Worm (Caenorhabditis elegans) whole organism, mixed stage, embryonic: ENCODE data around the gene F40F8.4.
A peak's percentile ranks its signal among the peaks of the same experiment; 100 is the strongest.

Source experiments
- M03D4.4 ChIP-seq: sonication (generic microtip); optimal IDR thresholded peaks from 2 replicates; lab custom pipeline; 2017; ENCODE audit warnings: mild to moderate bottlenecking, missing genetic modification characterization, missing compliant biosample characterization
- bed-3 ChIP-seq: fragments of 200-800 bp; sonication (Bioruptor generic); optimal IDR thresholded peaks from 3 replicates; lab custom pipeline; 2018; ENCODE audit warnings: mild to moderate bottlenecking, missing genetic modification characterization, moderate library complexity, missing compliant biosample characterization
- blmp-1 ChIP-seq: fragments of 150-350 bp; optimal IDR thresholded peaks from 2 replicates; lab custom pipeline; 2014; ENCODE audit warnings: missing biosample characterization, missing genetic modification characterization
- ceh-39 ChIP-seq: fragments of 150-350 bp; optimal IDR thresholded peaks from 2 replicates; lab custom pipeline; 2014; ENCODE audit warnings: missing biosample characterization, missing genetic modification characterization
- ceh-43 ChIP-seq: fragments of 200-800 bp; sonication (Bioruptor generic); optimal IDR thresholded peaks from 2 replicates; lab custom pipeline; 2018; ENCODE audit warnings: mild to moderate bottlenecking, missing genetic modification characterization, moderate library complexity, missing compliant biosample characterization
- ceh-83 ChIP-seq: fragments of 200-800 bp; sonication (Bioruptor generic); optimal IDR thresholded peaks from 2 replicates; lab custom pipeline; 2018; ENCODE audit warnings: mild to moderate bottlenecking, missing genetic modification characterization, missing compliant biosample characterization
- ces-1 ChIP-seq: fragments of 150-350 bp; optimal IDR thresholded peaks from 2 replicates; lab custom pipeline; 2014; ENCODE audit warnings: missing biosample characterization, missing genetic modification reagents, missing genetic modification characterization
- cnd-1 ChIP-seq: fragments of 200-800 bp; sonication (Bioruptor generic); optimal IDR thresholded peaks from 2 replicates; lab custom pipeline; 2018; ENCODE audit warnings: mild to moderate bottlenecking, missing genetic modification characterization, missing compliant biosample characterization
- drap-1 ChIP-seq: fragments of 200-800 bp; sonication (Bioruptor generic); optimal IDR thresholded peaks from 3 replicates; lab custom pipeline; 2018; ENCODE audit warnings: mild to moderate bottlenecking, missing genetic modification characterization, missing compliant biosample characterization
- elt-1 ChIP-seq: sonication (generic microtip); optimal IDR thresholded peaks from 2 replicates; lab custom pipeline; 2017; ENCODE audit warnings: missing genetic modification characterization, mild to moderate bottlenecking, missing compliant biosample characterization, antibody characterized with exemption, moderate library complexity, borderline replicate concordance; ENCODE audit not compliant: insufficient read depth
- elt-3 ChIP-seq: fragments of 150-350 bp; optimal IDR thresholded peaks from 2 replicates; lab custom pipeline; 2014; ENCODE audit warnings: missing biosample characterization, missing genetic modification characterization
- flh-1 ChIP-seq: fragments of 200-800 bp; sonication (Bioruptor generic); optimal IDR thresholded peaks from 2 replicates; lab custom pipeline; 2018; ENCODE audit warnings: mild to moderate bottlenecking, missing genetic modification characterization, moderate library complexity, missing compliant biosample characterization
- ham-2 ChIP-seq: fragments of 200-800 bp; sonication (Bioruptor generic); optimal IDR thresholded peaks from 2 replicates; lab custom pipeline; 2018; ENCODE audit warnings: mild to moderate bottlenecking, missing genetic modification characterization, missing compliant biosample characterization
- hlh-1 ChIP-seq: fragments of 150-350 bp; optimal IDR thresholded peaks from 2 replicates; lab custom pipeline; 2014; ENCODE audit warnings: missing biosample characterization, missing genetic modification reagents, missing genetic modification characterization
- lin-13 ChIP-seq: fragments of 150-350 bp; optimal IDR thresholded peaks from 2 replicates; lab custom pipeline; 2014; ENCODE audit warnings: missing biosample characterization, missing genetic modification characterization
- lin-32 ChIP-seq: fragments of 200-800 bp; sonication (Bioruptor generic); optimal IDR thresholded peaks from 2 replicates; lab custom pipeline; 2018; ENCODE audit warnings: mild to moderate bottlenecking, missing genetic modification characterization, missing compliant biosample characterization
- lsy-2 ChIP-seq: fragments of 150-350 bp; optimal IDR thresholded peaks from 2 replicates; lab custom pipeline; 2014; ENCODE audit warnings: missing biosample characterization, missing genetic modification characterization
- mab-5 ChIP-seq: fragments of 150-350 bp; optimal IDR thresholded peaks from 2 replicates; lab custom pipeline; 2014; ENCODE audit warnings: missing biosample characterization, missing genetic modification characterization
- mep-1 ChIP-seq: fragments of 150-350 bp; optimal IDR thresholded peaks from 2 replicates; lab custom pipeline; 2017; ENCODE audit warnings: missing biosample characterization, missing genetic modification reagents, missing genetic modification characterization, inconsistent platforms
- mls-2 ChIP-seq: sonication (generic microtip); optimal IDR thresholded peaks from 2 replicates; lab custom pipeline; 2016; ENCODE audit warnings: mild to moderate bottlenecking, missing genetic modification characterization, moderate library complexity, missing compliant biosample characterization
- nhr-12 ChIP-seq: fragments of 150-350 bp; optimal IDR thresholded peaks from 2 replicates; lab custom pipeline; 2014; ENCODE audit warnings: missing biosample characterization, missing genetic modification characterization
- nhr-2 ChIP-seq: fragments of 150-350 bp; optimal IDR thresholded peaks from 2 replicates; lab custom pipeline; 2014; ENCODE audit warnings: missing biosample characterization, missing genetic modification characterization
- nhr-237 ChIP-seq: fragments of 150-350 bp; optimal IDR thresholded peaks from 2 replicates; lab custom pipeline; 2014; ENCODE audit warnings: missing biosample characterization, missing genetic modification characterization
- nhr-76 ChIP-seq: sonication (generic microtip); optimal IDR thresholded peaks from 2 replicates; lab custom pipeline; 2017; ENCODE audit warnings: missing biosample characterization, missing genetic modification characterization
- pha-4 ChIP-seq: fragments of 150-350 bp; optimal IDR thresholded peaks from 2 replicates; lab custom pipeline; 2018; ENCODE audit warnings: missing biosample characterization, missing genetic modification reagents, missing genetic modification characterization
- sem-2 ChIP-seq: fragments of 200-800 bp; sonication (Bioruptor generic); optimal IDR thresholded peaks from 2 replicates; lab custom pipeline; 2018; ENCODE audit warnings: mild to moderate bottlenecking, missing genetic modification characterization, missing compliant biosample characterization
- snpc-4 ChIP-seq: fragments of 150-350 bp; optimal IDR thresholded peaks from 2 replicates; lab custom pipeline; 2014; ENCODE audit warnings: missing biosample characterization, missing genetic modification characterization
- sptf-1 ChIP-seq: sonication (generic microtip); optimal IDR thresholded peaks from 2 replicates; lab custom pipeline; 2017; ENCODE audit warnings: mild to moderate bottlenecking, missing genetic modification characterization, moderate library complexity, missing compliant biosample characterization
- tbx-8 ChIP-seq: fragments of 200-800 bp; sonication (Bioruptor generic); optimal IDR thresholded peaks from 2 replicates; lab custom pipeline; 2018; ENCODE audit warnings: mild to moderate bottlenecking, missing genetic modification characterization, moderate library complexity, missing compliant biosample characterization
- unc-120 ChIP-seq: sonication (generic microtip); optimal IDR thresholded peaks from 2 replicates; lab custom pipeline; 2017; ENCODE audit warnings: missing genetic modification characterization, missing compliant biosample characterization; ENCODE audit not compliant: poor library complexity, severe bottlenecking
- unc-62 ChIP-seq: fragments of 150-350 bp; optimal IDR thresholded peaks from 2 replicates; lab custom pipeline; 2014; ENCODE audit warnings: missing biosample characterization, missing genetic modification reagents, missing genetic modification characterization
- zip-8 ChIP-seq: fragments of 150-350 bp; optimal IDR thresholded peaks from 2 replicates; lab custom pipeline; 2014; ENCODE audit warnings: missing biosample characterization, missing genetic modification characterization
- ztf-11 ChIP-seq: fragments of 150-350 bp; optimal IDR thresholded peaks from 2 replicates; lab custom pipeline; 2014; ENCODE audit warnings: missing biosample characterization, missing genetic modification characterization

F40F8.4 gene

DNA sequence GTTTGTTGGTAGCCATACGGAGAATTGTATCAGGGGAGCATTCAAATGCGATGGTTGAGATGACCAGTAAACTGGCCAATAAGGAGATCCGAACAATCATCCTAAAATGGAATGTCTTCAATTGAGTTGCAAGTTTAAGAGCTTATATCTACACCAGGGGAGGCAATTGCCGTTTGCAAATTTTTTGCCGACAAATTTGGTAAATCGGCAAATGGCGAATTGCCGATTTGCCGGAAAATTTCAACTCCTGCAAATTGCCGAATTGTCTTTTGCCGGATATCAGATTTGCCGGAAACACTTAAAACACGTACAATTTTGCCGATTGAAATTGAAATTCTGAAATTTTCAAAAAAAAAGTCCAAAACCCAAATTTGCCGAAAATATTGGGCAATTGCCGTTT is 5.2 kb downstream of the F40F8.4 start, which contains the start of gene F40F8.5:
F40F8.5 (minus strand) TSS at position 101 of the 400 bp plus-strand sequence.
- TF ChIP-seq snpc-4 (tag; lab: Kevin White, UChicago) (no peak), lin-13 (tag; lab: Kevin White, UChicago) (no peak), ceh-43 (no peak), nhr-12 (no peak), ham-2 (no peak), hlh-1 (tag; lab: Kevin White, UChicago) (no peak), lsy-2 (tag; lab: Kevin White, UChicago) (no peak), lin-32 (GFP tag; lab: Kevin White, UChicago) (no peak), sem-2 (GFP tag; lab: Kevin White, UChicago) (no peak), nhr-2 (no peak), mls-2 (tag; lab: Kevin White, UChicago) (no peak), mep-1 (tag; lab: Kevin White, UChicago) (no peak), zip-8 (tag; lab: Kevin White, UChicago) (no peak), tbx-8 (GFP tag; lab: Kevin White, UChicago) (no peak)

DNA sequence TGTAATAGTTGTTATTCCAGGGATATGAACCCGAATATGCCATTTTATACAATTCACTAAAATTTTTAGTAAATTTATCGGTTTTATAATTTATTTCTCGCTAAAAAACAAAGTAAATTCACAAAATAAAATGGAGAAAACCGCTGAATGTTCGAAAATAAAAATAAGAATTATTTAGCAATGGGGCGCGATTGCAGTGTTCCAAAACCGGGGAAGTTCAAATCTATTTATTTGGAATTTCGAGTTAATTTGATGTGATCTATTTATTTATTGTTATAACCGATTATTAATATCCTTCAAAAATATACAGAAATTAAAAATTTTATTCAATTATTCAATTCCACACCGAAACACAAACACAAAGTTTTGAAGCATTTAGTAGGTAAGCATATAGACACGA is 7.5 kb downstream of the F40F8.4 start, which contains the start of gene F40F8.11:
F40F8.11 (minus strand) TSS at position 49 of the 400 bp plus-strand sequence.
- TF ChIP-seq M03D4.4 (tag; lab: Kevin White, UChicago), result no peak
- TF ChIP-seq lsy-2 (tag; lab: Kevin White, UChicago), result peak; percentile 59
- no peak for TF ChIP-seq nhr-12
- TF ChIP-seq mep-1 (tag; lab: Kevin White, UChicago), result no peak
- TF ChIP-seq sem-2 (GFP tag; lab: Kevin White, UChicago), result no peak
- no peak for TF ChIP-seq drap-1
- peak; percentile 4 for TF ChIP-seq ceh-39 (tag; lab: Kevin White, UChicago)
- TF ChIP-seq nhr-2, result no peak
- TF ChIP-seq snpc-4 (tag; lab: Kevin White, UChicago), result no peak
- TF ChIP-seq lin-32 (GFP tag; lab: Kevin White, UChicago), result no peak
- no peak for TF ChIP-seq ham-2
- no peak for TF ChIP-seq elt-1 (tag; lab: Kevin White, UChicago)
- peak; percentile 6 for TF ChIP-seq ces-1 (GFP tag; lab: Kevin White, UChicago)
- no peak for TF ChIP-seq ztf-11 (tag; lab: Kevin White, UChicago)
- peak; percentile 27 for TF ChIP-seq unc-120
- TF ChIP-seq pha-4 (tag; lab: Kevin White, UChicago), result no peak
- TF ChIP-seq nhr-237 (tag; lab: Kevin White, UChicago), result peak; percentile 3
- no peak for TF ChIP-seq sptf-1 (tag; lab: Kevin White, UChicago)
- TF ChIP-seq blmp-1 (tag; lab: Kevin White, UChicago), result peak; percentile 4
- TF ChIP-seq lin-13 (tag; lab: Kevin White, UChicago), result no peak

DNA sequence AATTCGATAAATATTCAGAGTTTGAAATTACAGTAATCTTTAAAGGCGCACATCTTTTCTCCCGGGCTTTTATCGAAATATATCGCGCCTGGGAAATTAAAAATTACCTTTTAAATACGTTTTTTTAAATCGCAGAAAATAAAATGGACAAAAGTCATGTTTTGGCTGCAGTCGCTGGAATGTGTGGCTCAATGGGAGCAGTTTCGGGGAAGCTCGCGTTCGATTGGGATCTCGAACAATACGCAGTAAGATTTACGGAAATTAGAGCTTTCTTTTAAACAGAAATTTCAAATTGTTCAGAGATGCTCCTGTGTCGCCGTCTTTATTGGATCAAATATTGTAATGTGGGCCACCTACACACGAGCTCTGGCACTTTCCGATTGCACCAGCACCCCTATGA is 10.5 kb downstream of the F40F8.4 start, which contains the start of gene F40F8.12:
F40F8.12 (plus strand) TSS at position 301 of the 400 bp plus-strand sequence.
- TF ChIP-seq blmp-1 (tag; lab: Kevin White, UChicago) (no peak), cnd-1 (tag; lab: Kevin White, UChicago) (no peak), mls-2 (tag; lab: Kevin White, UChicago) (no peak), nhr-76 (tag; lab: Kevin White, UChicago) (no peak), zip-8 (tag; lab: Kevin White, UChicago) (no peak), unc-120 (no peak), unc-62 (GFP tag; lab: Kevin White, UChicago) (no peak), ces-1 (GFP tag; lab: Kevin White, UChicago) (no peak), ceh-83 (GFP tag; lab: Kevin White, UChicago) (no peak), lin-13 (tag; lab: Kevin White, UChicago) (no peak), lin-32 (GFP tag; lab: Kevin White, UChicago) (no peak), tbx-8 (GFP tag; lab: Kevin White, UChicago) (no peak), snpc-4 (tag; lab: Kevin White, UChicago) (no peak), ceh-39 (tag; lab: Kevin White, UChicago) (no peak), lsy-2 (tag; lab: Kevin White, UChicago) (no peak), elt-3 (tag; lab: Kevin White, UChicago) (no peak), drap-1 (no peak), M03D4.4 (tag; lab: Kevin White, UChicago) (no peak), mep-1 (tag; lab: Kevin White, UChicago) (no peak)

DNA sequence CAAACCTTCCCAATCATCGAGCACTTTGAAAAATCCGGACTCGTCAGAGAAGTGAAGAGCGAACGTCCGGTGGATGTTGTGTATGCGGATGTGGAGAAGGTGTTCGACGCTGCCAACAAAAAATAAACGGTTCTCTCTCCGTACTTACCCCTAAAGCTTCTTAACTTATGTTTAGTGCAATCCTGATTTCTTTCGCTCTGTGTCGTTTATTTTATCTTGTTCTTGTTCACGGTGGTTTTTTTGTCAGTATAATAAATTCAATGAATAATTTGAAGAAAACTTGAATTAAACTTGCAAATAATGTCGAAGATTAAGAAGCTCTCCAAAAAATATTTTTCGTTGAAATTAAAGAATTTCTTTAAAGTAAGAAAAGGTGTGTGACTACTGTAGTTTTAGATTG is 11.1 kb downstream of the F40F8.4 start, which contains the start of gene F40F8.3:
F40F8.3 (plus strand) TSS at position 301 of the 400 bp plus-strand sequence.
- TF ChIP-seq flh-1 (GFP tag; lab: Kevin White, UChicago) (no peak), unc-120 (no peak), ceh-43 (no peak), sptf-1 (tag; lab: Kevin White, UChicago) (no peak), lin-13 (tag; lab: Kevin White, UChicago) (no peak), mls-2 (tag; lab: Kevin White, UChicago) (no peak), mab-5 (tag; lab: Kevin White, UChicago) (no peak), unc-62 (GFP tag; lab: Kevin White, UChicago) (no peak), ham-2 (no peak), snpc-4 (tag; lab: Kevin White, UChicago) (no peak), ceh-83 (GFP tag; lab: Kevin White, UChicago) (no peak), nhr-237 (tag; lab: Kevin White, UChicago) (no peak), M03D4.4 (tag; lab: Kevin White, UChicago) (no peak), sem-2 (GFP tag; lab: Kevin White, UChicago) (no peak), bed-3 (GFP tag; lab: Kevin White, UChicago) (no peak), elt-3 (tag; lab: Kevin White, UChicago) (no peak), pha-4 (tag; lab: Kevin White, UChicago) (no peak), drap-1 (no peak), cnd-1 (tag; lab: Kevin White, UChicago) (no peak)
